Worm (Caenorhabditis elegans): ENCODE measurements around the gene ghi-1.

Gene ghi-1

DNA sequence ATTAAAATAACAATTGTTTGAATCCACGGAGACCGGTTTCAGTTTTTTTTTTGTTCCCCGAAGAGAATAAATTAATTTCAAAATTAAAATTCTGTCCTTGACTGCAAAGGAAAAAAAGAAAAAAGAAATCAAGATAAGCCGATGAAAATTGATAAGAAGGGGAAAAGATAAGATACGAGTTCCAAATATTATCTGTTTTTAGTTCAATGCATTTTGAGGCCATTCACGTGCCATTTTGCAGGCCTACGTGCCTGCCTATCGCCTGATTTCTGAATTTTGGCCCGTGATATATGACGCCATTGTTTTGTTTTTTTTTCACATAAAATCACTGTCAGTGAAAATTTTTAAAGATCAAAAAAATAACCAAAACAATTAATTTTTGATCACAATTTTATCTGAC is 35.1 kb upstream of the ghi-1 start:
- TF ChIP-seq sma-9 (GFP tag; optimal IDR thresholded peaks at IDR 0.05) (peak; percentile 57), sma-9 (tag; optimal IDR thresholded peaks at IDR 0.05) (no peak), peb-1 (tag; optimal IDR thresholded peaks at IDR 0.05) (no peak), ceh-16 (tag; optimal IDR thresholded peaks at IDR 0.05) (no peak), crh-2 (tag; optimal IDR thresholded peaks at IDR 0.05) (peak; percentile 46), fos-1 (tag; optimal IDR thresholded peaks at IDR 0.05) (peak; percentile 71), gmeb-1 (tag; optimal IDR thresholded peaks at IDR 0.05) (peak; percentile 25)

DNA sequence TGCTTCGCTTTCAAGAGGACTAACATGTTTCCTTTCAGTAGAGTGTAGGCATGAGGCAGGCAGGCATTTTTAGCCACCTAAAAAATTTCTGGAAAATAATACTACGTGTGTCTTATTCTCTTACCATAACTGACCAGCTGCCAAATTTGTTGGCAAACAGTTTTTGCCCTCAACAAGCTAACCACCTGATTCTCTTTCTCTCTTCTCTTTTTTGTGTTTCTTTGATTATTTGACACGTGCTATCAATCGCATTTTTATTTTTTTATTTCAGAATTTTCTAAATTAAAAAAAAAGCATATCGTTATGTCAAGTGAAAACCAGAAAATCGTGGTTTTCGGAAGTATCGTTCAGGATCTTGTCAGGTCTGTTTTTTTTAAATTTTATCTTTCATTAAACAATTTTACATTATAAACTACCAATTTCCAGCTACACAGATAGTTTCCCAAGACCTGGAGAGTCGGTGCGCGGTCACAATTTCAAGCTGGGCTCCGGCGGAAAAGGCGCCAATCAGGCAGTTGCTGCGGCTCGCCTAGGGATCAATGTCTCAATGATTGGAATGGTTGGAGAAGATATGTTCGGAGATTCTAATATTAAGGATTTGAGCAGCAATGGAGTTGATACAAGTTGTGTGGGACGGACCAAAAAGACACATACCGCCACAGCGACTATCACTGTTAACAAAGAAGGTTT is 34.4 kb upstream of the ghi-1 start, which contains the start of gene F07A11.5:
F07A11.5 (plus strand) TSS at position 267 of the 690 bp plus-strand sequence.
- no peak for TF ChIP-seq C34F6.9 (tag; optimal IDR thresholded peaks at IDR 0.05)
- TF ChIP-seq nhr-11 (tag; optimal IDR thresholded peaks at IDR 0.05) = no peak
- no peak for TF ChIP-seq R02D3.7 (tag; optimal IDR thresholded peaks at IDR 0.05)
- no peak for TF ChIP-seq nhr-237 (tag; optimal IDR thresholded peaks at IDR 0.05)
- TF ChIP-seq sma-3 (GFP tag; optimal IDR thresholded peaks at IDR 0.05) = no peak
- TF ChIP-seq nhr-77 (tag; optimal IDR thresholded peaks at IDR 0.05) = no peak
- no peak for TF ChIP-seq nhr-6 (tag; optimal IDR thresholded peaks at IDR 0.05)
- no peak for TF ChIP-seq unc-39 (tag; optimal IDR thresholded peaks at IDR 0.05)
- TF ChIP-seq ceh-82 (tag; optimal IDR thresholded peaks at IDR 0.05) = no peak
- no peak for TF ChIP-seq sma-9 (GFP tag; optimal IDR thresholded peaks at IDR 0.05)
- no peak for TF ChIP-seq sma-9 (tag; optimal IDR thresholded peaks at IDR 0.05)
- no peak for TF ChIP-seq crh-2 (tag; optimal IDR thresholded peaks at IDR 0.05)
- TF ChIP-seq dmd-4 (tag; optimal IDR thresholded peaks at IDR 0.05) = no peak
- TF ChIP-seq nhr-129 (tag; optimal IDR thresholded peaks at IDR 0.05) = no peak
- no peak for TF ChIP-seq lin-39 (tag; optimal IDR thresholded peaks at IDR 0.05)
- no peak for TF ChIP-seq ztf-11 (tag; optimal IDR thresholded peaks at IDR 0.05)

DNA sequence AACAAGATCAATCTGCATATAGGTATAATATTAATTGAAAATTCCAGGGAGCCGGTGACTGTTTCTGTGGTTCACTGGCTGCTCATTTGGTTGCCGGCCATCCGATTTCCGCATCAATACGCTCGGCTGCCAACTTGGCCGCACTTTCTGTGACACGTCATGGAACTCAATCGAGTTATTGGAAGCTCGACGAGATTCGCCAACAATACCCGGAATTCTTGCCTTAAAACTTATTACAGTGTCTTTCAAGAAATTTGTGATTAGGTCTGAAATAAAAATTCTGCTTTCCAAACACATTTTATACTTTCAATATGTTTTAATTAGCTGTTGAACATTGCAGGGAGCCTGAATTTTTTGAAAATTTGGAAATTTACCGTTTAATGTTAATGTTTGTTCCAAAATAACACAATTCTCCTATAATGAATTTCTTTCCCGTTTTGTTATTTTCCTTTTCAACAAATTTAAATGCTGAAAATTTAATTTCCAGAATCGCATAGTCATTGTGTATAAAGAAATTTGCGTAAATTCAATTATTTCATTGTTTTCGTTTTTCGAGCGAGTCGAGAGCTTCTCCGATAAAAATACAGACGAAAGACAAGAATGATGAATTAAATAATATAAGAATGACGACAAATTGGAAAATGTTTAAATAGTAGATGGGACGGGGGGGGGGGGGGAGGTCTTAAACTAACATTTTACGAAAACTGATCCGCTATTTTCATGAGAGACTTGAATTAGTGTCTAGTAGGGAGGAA is 32.3 kb upstream of the ghi-1 start:
- TF ChIP-seq fos-1 (tag; optimal IDR thresholded peaks at IDR 0.05) (peak; percentile 0), aly-2 (tag; optimal IDR thresholded peaks at IDR 0.05) (no peak), nhr-25 (tag; optimal IDR thresholded peaks at IDR 0.05) (peak; percentile 34), Y55F3AM.14 (GFP tag; optimal IDR thresholded peaks at IDR 0.05) (peak; percentile 32), nhr-21 (tag; optimal IDR thresholded peaks at IDR 0.05) (peak; percentile 24)

DNA sequence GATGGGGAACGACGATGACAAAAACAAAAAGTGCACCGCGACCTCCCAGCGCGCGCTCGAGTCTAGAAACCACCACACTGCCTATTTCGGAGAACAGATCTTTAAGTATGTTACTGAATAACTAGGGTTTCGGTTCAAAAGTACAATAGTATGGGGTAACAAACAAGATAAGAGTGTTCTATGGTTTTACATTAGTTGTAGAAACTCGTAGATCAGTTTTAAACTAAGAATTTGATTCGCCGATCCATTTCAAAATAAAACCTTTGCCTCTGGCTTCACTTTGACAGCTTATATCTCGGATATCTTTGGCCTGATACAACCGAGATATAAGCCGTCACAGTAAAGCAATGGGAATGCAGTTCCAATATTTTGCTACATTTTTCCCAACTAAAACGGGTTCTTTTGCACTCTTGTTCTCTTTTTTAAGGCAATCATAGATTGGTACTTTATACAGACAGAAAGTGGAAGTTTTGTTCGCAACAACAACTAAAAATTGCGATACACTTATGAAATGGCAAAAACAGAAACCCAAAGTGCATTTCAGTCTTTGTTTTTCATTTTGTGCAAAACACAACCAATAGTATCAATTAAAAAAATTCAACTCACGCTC is 30.1 kb upstream of the ghi-1 start:
- TF ChIP-seq nhr-21 (tag; optimal IDR thresholded peaks at IDR 0.05) (peak; percentile 5), sem-4 (tag; optimal IDR thresholded peaks at IDR 0.05) (no peak), sma-9 (GFP tag; optimal IDR thresholded peaks at IDR 0.05) (peak; percentile 27), sma-9 (tag; optimal IDR thresholded peaks at IDR 0.05) (no peak)

DNA sequence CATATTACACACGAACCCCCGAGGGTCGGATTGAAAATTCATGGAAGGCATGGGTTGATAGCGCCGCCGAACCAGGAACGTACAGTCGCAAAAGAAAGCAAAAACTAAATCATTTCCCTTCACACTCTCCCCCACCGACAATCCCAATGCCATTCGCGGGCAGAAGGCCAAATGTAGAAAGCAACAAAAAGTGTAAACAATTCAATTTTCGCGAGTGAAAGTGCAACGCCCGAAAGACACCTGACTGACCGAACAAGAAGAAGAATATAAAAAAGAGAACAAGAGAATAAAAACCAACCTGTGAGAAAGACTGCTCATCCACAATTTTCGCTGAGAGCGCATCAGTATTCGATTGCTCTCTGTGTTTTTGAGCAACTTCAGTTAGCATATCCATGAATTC is 28.8 kb upstream of the ghi-1 start:
- TF ChIP-seq skn-1 (tag; optimal IDR thresholded peaks at IDR 0.05) (no peak), sma-3 (GFP tag; optimal IDR thresholded peaks at IDR 0.05) (peak; percentile 47), lin-13 (GFP tag; optimal IDR thresholded peaks at IDR 0.05) (peak; percentile 2), nhr-25 (tag; optimal IDR thresholded peaks at IDR 0.05) (peak; percentile 85), blmp-1 (tag; optimal IDR thresholded peaks at IDR 0.05; ENCODE audit: insufficient read depth) (peak; percentile 98), dmd-4 (tag; optimal IDR thresholded peaks at IDR 0.05) (no peak), crh-2 (tag; optimal IDR thresholded peaks at IDR 0.05) (peak; percentile 40), ceh-82 (tag; optimal IDR thresholded peaks at IDR 0.05) (no peak), F13H6.1 (tag; optimal IDR thresholded peaks at IDR 0.05) (peak; percentile 16), C34F6.9 (tag; optimal IDR thresholded peaks at IDR 0.05) (peak; percentile 11), sma-9 (GFP tag; optimal IDR thresholded peaks at IDR 0.05) (peak; percentile 64), sma-9 (tag; optimal IDR thresholded peaks at IDR 0.05) (no peak), ama-1 (optimal IDR thresholded peaks at IDR 0.05) (peak; percentile 68), R02D3.7 (tag; optimal IDR thresholded peaks at IDR 0.05) (no peak), ztf-4 (tag; optimal IDR thresholded peaks at IDR 0.05) (no peak), lsy-2 (tag; optimal IDR thresholded peaks at IDR 0.05) (peak in 1 of 2 experiments; percentile 34), ztf-11 (tag; optimal IDR thresholded peaks at IDR 0.05) (no peak), Y55F3AM.14 (GFP tag; optimal IDR thresholded peaks at IDR 0.05) (peak; percentile 60), nhr-129 (tag; optimal IDR thresholded peaks at IDR 0.05) (peak; percentile 34), snpc-4 (tag; optimal IDR thresholded peaks at IDR 0.05) (no peak), ceh-16 (tag; optimal IDR thresholded peaks at IDR 0.05) (no peak), nhr-21 (tag; optimal IDR thresholded peaks at IDR 0.05) (peak; percentile 12), nhr-10 (tag; optimal IDR thresholded peaks at IDR 0.05) (no peak), elt-1 (tag; optimal IDR thresholded peaks at IDR 0.05) (no peak)

All from whole organism, L2 larva.